Worm (Caenorhabditis elegans): Measurements from ENCODE around the gene F21A3.2.

Gene F21A3.2

ce11 chrV:15547727-15548126 lies 14.0 kb upstream of the F21A3.2 start (continued):
- TF ChIP-seq die-1 (tag; optimal IDR thresholded peaks at IDR 0.05) (peak; percentile 76), ama-1 (optimal IDR thresholded peaks at IDR 0.05) (no peak), ama-1 (GFP tag; optimal IDR thresholded peaks at IDR 0.05) (peak in 1 of 2 experiments; percentile 43), hlh-26 (GFP tag; conservative IDR thresholded peaks at IDR 0.05) (no peak), lag-1 (GFP tag; IDR thresholded peaks at IDR 0.05) (no peak), chd-7 (tag; optimal IDR thresholded peaks at IDR 0.05) (peak; percentile 58), snpc-3.4 (tag; optimal IDR thresholded peaks at IDR 0.05) (peak; percentile 58), ets-4 (GFP tag; optimal IDR thresholded peaks at IDR 0.05) (no peak), lin-54 (GFP tag; optimal IDR thresholded peaks at IDR 0.05) (peak; percentile 7), zfh-2 (GFP tag; conservative IDR thresholded peaks at IDR 0.05) (no peak), rec-8 (tag; optimal IDR thresholded peaks at IDR 0.05) (peak; percentile 16 to 43), dox-1 (GFP tag; IDR thresholded peaks at IDR 0.05) (peak; percentile 46; the same call in 1 of the 2 replicates), F55B11.4 (tag; optimal IDR thresholded peaks at IDR 0.05; ENCODE audit: borderline replicate concordance, insufficient read depth) (no peak), Y56A3A.18 (GFP tag; IDR thresholded peaks at IDR 0.05) (0 out of 2 replicates have a peak, but pooled peaks have one; percentile 59), tbp1 (GFP tag; optimal IDR thresholded peaks at IDR 0.05) (peak; percentile 95), B0336.3 (GFP tag; IDR thresholded peaks at IDR 0.05) (peak; percentile 56; the same call in 1 of the 2 replicates), F57C9.4 (tag; optimal IDR thresholded peaks at IDR 0.05) (no peak), ztf-25 (GFP tag; IDR thresholded peaks at IDR 0.05) (0 out of 2 replicates have a peak, but pooled peaks have one; percentile 56), F49E8.2 (tag; optimal IDR thresholded peaks at IDR 0.05; ENCODE audit: insufficient read depth) (peak; percentile 62), aptf-3 (GFP tag; IDR thresholded peaks at IDR 0.05) (no peak), him-1 (tag; optimal IDR thresholded peaks at IDR 0.05) (peak; percentile 70), atf-7 (tag; optimal IDR thresholded peaks at IDR 0.05) (peak; percentile 46), attf-5 (GFP tag; optimal IDR thresholded peaks at IDR 0.05) (peak; percentile 43), fkh-3 (tag; optimal IDR thresholded peaks at IDR 0.05) (peak; percentile 73), let-607 (tag; optimal IDR thresholded peaks at IDR 0.05) (peak in 1 of 2 experiments; percentile 20), bed-2 (GFP tag; IDR thresholded peaks at IDR 0.05) (no peak), ztf-22 (GFP tag; optimal IDR thresholded peaks at IDR 0.05) (no peak), F37B4.10 (GFP tag; IDR thresholded peaks at IDR 0.05) (0 out of 2 replicates have a peak, but pooled peaks have one; percentile 69), efl-1 (GFP tag; optimal IDR thresholded peaks at IDR 0.05) (no peak), lin-26 (GFP tag; IDR thresholded peaks at IDR 0.05) (peak; percentile 93), aptf-2 (GFP tag; conservative IDR thresholded peaks at IDR 0.05) (no peak), mel-28 (tag; optimal IDR thresholded peaks at IDR 0.05; ENCODE audit: borderline replicate concordance) (no peak), B0035.1 (tag; optimal IDR thresholded peaks at IDR 0.05) (no peak), mcd-1 (GFP tag; IDR thresholded peaks at IDR 0.05) (0 out of 2 replicates have a peak, but pooled peaks have one; percentile 14), nhr-120 (GFP tag; IDR thresholded peaks at IDR 0.05) (0 out of 2 replicates have a peak, but pooled peaks have one; percentile 67)

ce11 chrV:15544898-15545297 lies 11.1 kb upstream of the F21A3.2 start, which contains the start of gene glb-14:
Gene glb-14, minus strand, starts transcription at chrV:15544994.
- TF ChIP-seq lsy-27 (tag; optimal IDR thresholded peaks at IDR 0.05; ENCODE audit: borderline replicate concordance, insufficient read depth) (no peak), F49E8.2 (tag; optimal IDR thresholded peaks at IDR 0.05; ENCODE audit: insufficient read depth) (no peak), rpc-1 (optimal IDR thresholded peaks at IDR 0.05) (no peak), rpc-1 (tag; optimal IDR thresholded peaks at IDR 0.05) (no peak), nhr-90 (tag; optimal IDR thresholded peaks at IDR 0.05) (no peak), C06A6.2 (GFP tag; conservative IDR thresholded peaks at IDR 0.05) (no peak), sdz-38 (tag; optimal IDR thresholded peaks at IDR 0.05) (no peak), F33H1.4 (GFP tag; IDR thresholded peaks at IDR 0.05) (no peak), madf-3 (GFP tag; IDR thresholded peaks at IDR 0.05) (no peak), hsf-1 (GFP tag; IDR thresholded peaks at IDR 0.05) (no peak), nhr-120 (GFP tag; IDR thresholded peaks at IDR 0.05) (no peak), ztf-18 (tag; optimal IDR thresholded peaks at IDR 0.05) (no peak), ceh-58 (GFP tag; IDR thresholded peaks at IDR 0.05) (no peak), dpff-1 (tag; optimal IDR thresholded peaks at IDR 0.05) (no peak), rcor-1 (GFP tag; IDR thresholded peaks at IDR 0.05) (no peak), Y95B8A.8 (GFP tag; IDR thresholded peaks at IDR 0.05) (no peak), egl-18 (GFP tag; IDR thresholded peaks at IDR 0.05) (no peak)

Measured in whole organism, young adult.